Worm (Caenorhabditis elegans): ENCODE data around the gene T27F7.12.

- TF ChIP-seq ama-1 (optimal IDR thresholded peaks at IDR 0.05), result no peak
- no peak for TF ChIP-seq F13C5.2 (tag; optimal IDR thresholded peaks at IDR 0.05)
- no peak for TF ChIP-seq tra-4 (tag; optimal IDR thresholded peaks at IDR 0.05)
These were observed 32.5 kb downstream of the T27F7.12 start, which contains the start of the genes nsy-1 and F59A6.13 for ce11 chrII:5022381-5022855.

Data from whole organism, early embryonic.